Worm (Caenorhabditis elegans) whole organism, L1 larva: ENCODE results near the gene C03B1.7.

ENCODE experiments used
- C16A3.4 ChIP-seq: fragments of 150-350 bp; optimal IDR thresholded peaks from 2 replicates; lab custom pipeline; 2014; ENCODE audit warnings: missing biosample characterization, missing genetic modification characterization
- aly-2 ChIP-seq: fragments of 150-350 bp; optimal IDR thresholded peaks from 2 replicates; lab custom pipeline; 2014; ENCODE audit warnings: missing biosample characterization, missing genetic modification characterization
- ama-1 ChIP-seq: fragments of 150-350 bp; optimal IDR thresholded peaks from 2 replicates; lab custom pipeline; 2014
- blmp-1 ChIP-seq: fragments of 150-350 bp; optimal IDR thresholded peaks from 2 replicates; lab custom pipeline; 2014; ENCODE audit warnings: missing biosample characterization, missing genetic modification characterization
- ceh-8 ChIP-seq: fragments of 200-800 bp; sonication (Bioruptor generic); optimal IDR thresholded peaks from 2 replicates; lab custom pipeline; 2018; ENCODE audit warnings: mild to moderate bottlenecking, missing genetic modification characterization, moderate library complexity, missing compliant biosample characterization
- dsc-1 ChIP-seq: sonication (generic microtip); optimal IDR thresholded peaks from 2 replicates; lab custom pipeline; 2016; ENCODE audit warnings: mild to moderate bottlenecking, missing genetic modification characterization, missing compliant biosample characterization
- egl-13 ChIP-seq: sonication (generic microtip); optimal IDR thresholded peaks from 2 replicates; lab custom pipeline; 2016; ENCODE audit warnings: missing genotype, missing genetic modification reagents, missing genetic modification characterization, missing compliant biosample characterization
- elt-3 ChIP-seq, 6 experiments: fragments of 150-350 bp in 1 of 6; sonication (generic microtip); optimal IDR thresholded peaks; 2 replicates each; lab custom pipeline; 2017 to 2018; ENCODE audit warnings: missing biosample characterization in 6 of 6, missing genetic modification characterization in 6 of 6, inconsistent platforms in 1 of 6
- fkh-10 ChIP-seq: sonication (generic microtip); optimal IDR thresholded peaks from 2 replicates; lab custom pipeline; 2017; ENCODE audit warnings: missing biosample characterization, missing genetic modification reagents, missing genetic modification characterization
- fkh-8 ChIP-seq: sonication (generic microtip); optimal IDR thresholded peaks from 2 replicates; lab custom pipeline; 2016; ENCODE audit warnings: mild to moderate bottlenecking, missing genetic modification characterization, missing compliant biosample characterization
- grh-1 ChIP-seq: fragments of 200-800 bp; sonication (Bioruptor generic); IDR thresholded peaks from 2 replicates; pipeline ENCODE4 v1.3.6; 2022; ENCODE audit warnings: missing genetic modification reagents, missing genetic modification characterization, missing compliant biosample characterization
- hlh-4 ChIP-seq: sonication (generic microtip); optimal IDR thresholded peaks from 2 replicates; lab custom pipeline; 2016; ENCODE audit warnings: mild to moderate bottlenecking, missing genetic modification characterization, missing compliant biosample characterization
- hpl-2 ChIP-seq: fragments of 150-350 bp; optimal IDR thresholded peaks from 2 replicates; lab custom pipeline; 2014; ENCODE audit warnings: missing biosample characterization, missing genetic modification reagents, missing genetic modification characterization
- irx-1 ChIP-seq: sonication (generic microtip); optimal IDR thresholded peaks from 2 replicates; lab custom pipeline; 2016; ENCODE audit warnings: missing genetic modification characterization, missing compliant biosample characterization
- lin-13 ChIP-seq: fragments of 150-350 bp; optimal IDR thresholded peaks from 2 replicates; lab custom pipeline; 2014; ENCODE audit warnings: missing biosample characterization, missing genetic modification reagents, missing genetic modification characterization
- lin-14 ChIP-seq: fragments of 200-800 bp; sonication (Bioruptor generic); optimal IDR thresholded peaks from 2 replicates; lab custom pipeline; 2018; ENCODE audit warnings: mild to moderate bottlenecking, missing genetic modification characterization, moderate library complexity, missing compliant biosample characterization
- lin-35 ChIP-seq, 2 experiments: fragments of 150-350 bp; optimal IDR thresholded peaks; 2 replicates each; lab custom pipeline; 2014; ENCODE audit warnings: missing biosample characterization in 2 of 2, missing genetic modification characterization in 2 of 2, missing genetic modification reagents in 2 of 2
- mep-1 ChIP-seq: fragments of 150-350 bp; optimal IDR thresholded peaks from 2 replicates; lab custom pipeline; 2014; ENCODE audit warnings: missing biosample characterization, missing genetic modification characterization
- nhr-11 ChIP-seq: fragments of 150-350 bp; optimal IDR thresholded peaks from 2 replicates; lab custom pipeline; 2014; ENCODE audit warnings: missing biosample characterization, missing genetic modification characterization
- nhr-19 ChIP-seq: fragments of 200-800 bp; sonication (Bioruptor generic); conservative IDR thresholded peaks from 2 replicates; pipeline ENCODE4 v1.3.6; 2022; ENCODE audit warnings: missing genetic modification characterization, missing compliant biosample characterization
- nhr-20 ChIP-seq: sonication (generic microtip); optimal IDR thresholded peaks from 2 replicates; lab custom pipeline; 2016; ENCODE audit warnings: mild to moderate bottlenecking, missing genetic modification characterization, missing compliant biosample characterization
- nhr-237 ChIP-seq: fragments of 150-350 bp; optimal IDR thresholded peaks from 2 replicates; lab custom pipeline; 2014; ENCODE audit warnings: missing biosample characterization, missing genetic modification characterization
- nhr-71 ChIP-seq: sonication (generic microtip); optimal IDR thresholded peaks from 2 replicates; lab custom pipeline; 2016; ENCODE audit warnings: mild to moderate bottlenecking, missing genetic modification characterization, moderate library complexity, missing compliant biosample characterization
- nhr-76 ChIP-seq: sonication (generic microtip); optimal IDR thresholded peaks from 2 replicates; lab custom pipeline; 2017; ENCODE audit warnings: missing biosample characterization, missing genetic modification characterization
- nhr-85 ChIP-seq: sonication (generic microtip); peaks from one replicate; lab custom pipeline; 2016; ENCODE audit warnings: missing genetic modification characterization, inconsistent platforms, missing compliant biosample characterization
- nhr-90 ChIP-seq: sonication (generic microtip); optimal IDR thresholded peaks from 2 replicates; lab custom pipeline; 2016; ENCODE audit warnings: mild to moderate bottlenecking, missing genetic modification characterization, missing compliant biosample characterization; ENCODE audit not compliant: poor library complexity
- pag-3 ChIP-seq: sonication (generic microtip); optimal IDR thresholded peaks from 2 replicates; lab custom pipeline; 2017; ENCODE audit warnings: missing genetic modification characterization, mild to moderate bottlenecking, missing compliant biosample characterization, antibody characterized with exemption, borderline replicate concordance; ENCODE audit not compliant: insufficient read depth
- pax-3 ChIP-seq: fragments of 200-800 bp; sonication (Bioruptor generic); optimal IDR thresholded peaks from 2 replicates; lab custom pipeline; 2018; ENCODE audit warnings: mild to moderate bottlenecking, missing genetic modification characterization, moderate library complexity, missing compliant biosample characterization
- skn-1 ChIP-seq: fragments of 150-350 bp; optimal IDR thresholded peaks from 2 replicates; lab custom pipeline; 2014; ENCODE audit warnings: missing biosample characterization, missing genetic modification characterization
- snu-23 ChIP-seq: sonication (generic microtip); optimal IDR thresholded peaks from 2 replicates; lab custom pipeline; 2016; ENCODE audit warnings: missing genetic modification characterization, missing compliant biosample characterization
- sup-37 ChIP-seq: fragments of 200-800 bp; sonication (Bioruptor generic); optimal IDR thresholded peaks from 2 replicates; lab custom pipeline; 2018; ENCODE audit warnings: mild to moderate bottlenecking, missing genetic modification characterization, missing compliant biosample characterization
- tbx-2 ChIP-seq: sonication (generic microtip); optimal IDR thresholded peaks from 2 replicates; lab custom pipeline; 2016; ENCODE audit warnings: missing genetic modification characterization, missing compliant biosample characterization
- unc-30 ChIP-seq: sonication (generic microtip); optimal IDR thresholded peaks from 2 replicates; lab custom pipeline; 2017; ENCODE audit warnings: missing biosample characterization, missing genetic modification characterization
- ztf-11 ChIP-seq, 2 experiments: sonication (generic microtip); optimal IDR thresholded peaks; 2 replicates each; lab custom pipeline; 2016 to 2017; ENCODE audit warnings: missing genetic modification characterization in 2 of 2, missing biosample characterization in 1 of 2, missing compliant biosample characterization in 1 of 2
- ztf-4 ChIP-seq: fragments of 150-350 bp; optimal IDR thresholded peaks from 2 replicates; lab custom pipeline; 2014; ENCODE audit warnings: missing biosample characterization, missing genetic modification characterization

The C03B1.7 gene

ce11 chrX:6318803-6319202 is 22.8 kb upstream of the C03B1.7 start:
- peak; percentile 84 for TF ChIP-seq nhr-85
- no peak for TF ChIP-seq fkh-10
- no peak for TF ChIP-seq fkh-8 (tag; lab: Kevin White, UChicago)
- TF ChIP-seq C16A3.4 (tag; lab: Kevin White, UChicago): no peak
- no peak for TF ChIP-seq skn-1 (tag; lab: Kevin White, UChicago)
- TF ChIP-seq ztf-4 (tag; lab: Kevin White, UChicago): no peak
- peak; percentile 1 for TF ChIP-seq tbx-2 (tag; lab: Kevin White, UChicago)
- peak; percentile 31 for TF ChIP-seq lin-14 (GFP tag; lab: Kevin White, UChicago)
- TF ChIP-seq grh-1: 0 out of 2 replicates have a peak, but pooled peaks have one; percentile 12
- peak; percentile 6 for TF ChIP-seq mep-1 (tag; lab: Kevin White, UChicago)

ce11 chrX:6319546-6319945 is 22.1 kb upstream of the C03B1.7 start, which contains the start of gene chtb-3:
TSS of gene chtb-3 (minus strand) at chrX:6319646.
- no peak for TF ChIP-seq grh-1

ce11 chrX:6320887-6321286 is 20.7 kb upstream of the C03B1.7 start:
- TF ChIP-seq blmp-1 (peak; percentile 77), grh-1 (0 out of 2 replicates have a peak, but pooled peaks have one; percentile 38), nhr-90 (tag; lab: Kevin White, UChicago) (peak; percentile 40), tbx-2 (tag; lab: Kevin White, UChicago) (peak; percentile 36), nhr-71 (tag; lab: Kevin White, UChicago) (peak; percentile 32), snu-23 (peak; percentile 52), aly-2 (tag; lab: Kevin White, UChicago) (no peak), nhr-85 (peak; percentile 92), ama-1 (lab: Kevin White, UChicago) (no peak), lin-14 (GFP tag; lab: Kevin White, UChicago) (peak; percentile 91), pag-3 (tag; lab: Kevin White, UChicago) (peak; percentile 80), nhr-19 (GFP tag; lab: Robert Waterston, UW) (peak; percentile 29; the same call in 1 of the 2 replicates), elt-3 (tag; optimal IDR thresholded peaks at IDR 0.05; lab: Kevin White, UChicago) (peak in 4 of 6 experiments; percentile 11 to 58 (median 23)), irx-1 (tag; lab: Kevin White, UChicago) (peak; percentile 20), nhr-20 (tag; lab: Kevin White, UChicago) (peak; percentile 59), ztf-11 (tag; optimal IDR thresholded peaks at IDR 0.05; lab: Kevin White, UChicago) (no peak), mep-1 (tag; lab: Kevin White, UChicago) (peak; percentile 53), pax-3 (tag; lab: Kevin White, UChicago) (no peak)
- TF ChIP-seq, all 84 proteins: peak for 14

- TF ChIP-seq nhr-11 (no peak), hlh-4 (tag; lab: Kevin White, UChicago) (no peak), tbx-2 (tag; lab: Kevin White, UChicago) (no peak), egl-13 (no peak), hpl-2 (no peak), C16A3.4 (tag; lab: Kevin White, UChicago) (no peak), pag-3 (tag; lab: Kevin White, UChicago) (no peak)
These were observed 20.2 kb upstream of the C03B1.7 start for ce11 chrX:6321380-6321779.

ce11 chrX:6323129-6323528 is 18.5 kb upstream of the C03B1.7 start, which contains the start of gene col-167:
TSS of gene col-167 (plus strand) at chrX:6323488.
- TF ChIP-seq sup-37 (GFP tag; lab: Kevin White, UChicago) (no peak), dsc-1 (tag; lab: Kevin White, UChicago) (no peak), snu-23 (peak; percentile 11), ceh-8 (GFP tag; lab: Kevin White, UChicago) (no peak), nhr-85 (peak; percentile 86), lin-13 (GFP tag; lab: Kevin White, UChicago) (no peak), lin-35 (GFP tag; optimal IDR thresholded peaks at IDR 0.05; lab: Kevin White, UChicago) (no peak), tbx-2 (tag; lab: Kevin White, UChicago) (peak; percentile 7), nhr-237 (tag; lab: Kevin White, UChicago) (no peak), nhr-76 (tag; lab: Kevin White, UChicago) (no peak), unc-30 (no peak), skn-1 (tag; lab: Kevin White, UChicago) (no peak), grh-1 (0 out of 2 replicates have a peak, but pooled peaks have one; percentile 12), nhr-71 (tag; lab: Kevin White, UChicago) (peak; percentile 13), lin-14 (GFP tag; lab: Kevin White, UChicago) (peak; percentile 9), elt-3 (tag; optimal IDR thresholded peaks at IDR 0.05; lab: Kevin White, UChicago) (peak in 3 of 6 experiments; percentile 41 to 47 (median 44)), ama-1 (lab: Kevin White, UChicago) (no peak)
